Worm (Caenorhabditis elegans): ENCODE results near the gene mtm-6.
"Not testable (repeated sequence)": the region's sequence is repeated elsewhere in the genome, so short reads cannot be mapped to it uniquely, and the experiment has no call there.

ce11 chrIII:13401673-13402258 lies 54.9 kb downstream of the mtm-6 start, which contains the start of the genes srlf-9 and srlf-10:
- TF ChIP-seq pat-9 (tag; optimal IDR thresholded peaks at IDR 0.05); ceh-48 (tag; optimal IDR thresholded peaks at IDR 0.05); C08G9.2 (tag; optimal IDR thresholded peaks at IDR 0.05); dve-1 (tag; optimal IDR thresholded peaks at IDR 0.05); ama-1 (optimal IDR thresholded peaks at IDR 0.05); hlh-15 (tag; optimal IDR thresholded peaks at IDR 0.05); hlh-30 (tag; optimal IDR thresholded peaks at IDR 0.05; ENCODE audit: insufficient read depth); tbx-2 (tag; optimal IDR thresholded peaks at IDR 0.05): not testable (repeated sequence)

Measured in whole organism, late embryonic.